Fruit fly (Drosophila melanogaster) whole organism, prepupa: Measurements from ENCODE around the gene CG32106.

Source experiments
- CG10669 ChIP-seq: fragments of 200-800 bp; sonication (Bioruptor generic); optimal IDR thresholded peaks from 3 replicates; lab custom pipeline; 2018; ENCODE audit warnings: missing biosample characterization, mild to moderate bottlenecking, missing genetic modification characterization, moderate library complexity
- OdsH ChIP-seq: fragments of 200-800 bp; sonication (Bioruptor generic); optimal IDR thresholded peaks from 3 replicates; lab custom pipeline; 2016; ENCODE audit warnings: missing biosample characterization, missing genetic modification characterization
- Sox102F ChIP-seq: fragments of 200-800 bp; sonication (Bioruptor generic); optimal IDR thresholded peaks from 2 replicates; lab custom pipeline; 2016; ENCODE audit warnings: missing biosample characterization, mild to moderate bottlenecking, missing genetic modification characterization
- eg ChIP-seq: fragments of 200-800 bp; sonication (Bioruptor generic); IDR thresholded peaks from 3 replicates; pipeline ENCODE4 v1.3.6; 2022; ENCODE audit warnings: missing biosample characterization, missing genetic modification characterization
- ss ChIP-seq, 2 experiments: fragments of 200-800 bp; sonication (Bioruptor generic); optimal IDR thresholded peaks; 2 replicates in 1 of 2; 3 replicates in 1 of 2; lab custom pipeline; 2017 to 2018; ENCODE audit warnings: mild to moderate bottlenecking in 2 of 2, missing biosample characterization in 2 of 2, missing genetic modification characterization in 2 of 2, moderate library complexity in 1 of 2

DNA sequence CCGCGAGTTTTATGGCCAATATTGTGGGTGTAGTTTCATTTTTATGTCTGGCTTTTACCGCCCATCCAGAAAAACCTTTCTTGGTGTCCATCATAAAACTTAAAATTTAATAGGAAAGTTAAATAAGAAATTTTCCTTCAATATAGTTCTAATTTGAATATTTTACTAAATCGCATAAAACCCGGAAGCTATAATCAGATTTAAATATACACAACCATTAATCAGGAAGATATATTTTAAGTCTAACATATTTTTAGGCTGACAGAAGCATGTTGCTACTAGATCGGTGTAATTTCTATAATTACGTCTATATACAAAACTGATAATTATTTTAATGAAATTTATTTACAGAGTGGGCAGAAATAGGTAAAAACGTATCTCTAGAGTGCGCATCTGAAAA is 42.8 kb downstream of the CG32106 start:
- TF ChIP-seq CG10669 (GFP tag; lab: Kevin White, UChicago) (no peak), OdsH (GFP tag; lab: Kevin White, UChicago) (no peak), Sox102F (GFP tag; lab: Kevin White, UChicago) (no peak), eg (no peak), ss (GFP tag; optimal IDR thresholded peaks at IDR 0.05; lab: Kevin White, UChicago) (no peak)
